Worm (Caenorhabditis elegans) whole organism, L3 larva: ENCODE data around the gene zfp-2.

ENCODE experiments used
- ceh-82 ChIP-seq: fragments of 150-350 bp; optimal IDR thresholded peaks from 2 replicates; lab custom pipeline; 2014; ENCODE audit warnings: missing biosample characterization, missing genetic modification characterization
- elt-1 ChIP-seq: fragments of 150-350 bp; optimal IDR thresholded peaks from 2 replicates; lab custom pipeline; 2014; ENCODE audit warnings: missing biosample characterization, missing genetic modification characterization
- mdl-1 ChIP-seq: fragments of 150-350 bp; optimal IDR thresholded peaks from 2 replicates; lab custom pipeline; 2014; ENCODE audit warnings: missing biosample characterization, missing genetic modification characterization
- nhr-11 ChIP-seq: fragments of 150-350 bp; optimal IDR thresholded peaks from 2 replicates; lab custom pipeline; 2014; ENCODE audit warnings: missing biosample characterization, missing genetic modification characterization
- nhr-237 ChIP-seq: fragments of 150-350 bp; optimal IDR thresholded peaks from 2 replicates; lab custom pipeline; 2014; ENCODE audit warnings: missing biosample characterization, missing genetic modification characterization
- nhr-25 ChIP-seq: sonication (generic microtip); optimal IDR thresholded peaks from 2 replicates; lab custom pipeline; 2017; ENCODE audit warnings: missing biosample characterization, missing genetic modification characterization
- unc-39 ChIP-seq: sonication (generic microtip); optimal IDR thresholded peaks from 4 replicates; lab custom pipeline; 2017; ENCODE audit warnings: missing biosample characterization, missing genetic modification characterization
- ztf-4 ChIP-seq: fragments of 150-350 bp; optimal IDR thresholded peaks from 2 replicates; lab custom pipeline; 2014; ENCODE audit warnings: missing biosample characterization, missing genetic modification characterization

DNA sequence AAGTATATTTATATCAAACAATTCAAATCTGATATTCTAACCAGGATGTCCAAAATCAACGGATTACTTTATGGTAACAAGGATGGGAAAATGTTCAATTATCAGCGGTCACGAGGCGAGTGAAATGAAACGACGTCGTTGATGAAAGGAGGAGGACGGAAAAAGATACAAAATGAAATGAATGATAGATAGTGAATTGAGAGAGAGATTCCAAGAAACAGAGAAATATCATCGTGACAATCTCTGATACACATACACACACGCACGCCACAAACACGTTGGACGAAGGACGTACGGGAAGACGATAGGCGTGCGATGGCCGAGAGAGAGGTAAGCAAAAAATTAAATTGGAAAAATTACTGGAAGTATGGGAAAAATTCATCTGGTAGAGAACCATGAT is 43.6 kb downstream of the zfp-2 start:
- TF ChIP-seq unc-39 (no peak), ztf-4 (tag; lab: Kevin White, UChicago) (no peak), nhr-11 (peak; percentile 71), nhr-25 (tag; lab: Kevin White, UChicago) (peak; percentile 91), mdl-1 (peak; percentile 91), ceh-82 (tag; lab: Kevin White, UChicago) (no peak), elt-1 (tag; lab: Kevin White, UChicago) (no peak), nhr-237 (no peak)
